Fruit fly (Drosophila melanogaster) whole organism, prepupa: ENCODE results near the gene Sbf.
A peak's percentile ranks its signal among the peaks of the same experiment; 100 is the strongest.

Experiments
- CG10631 ChIP-seq: fragments of 200-800 bp; sonication (Bioruptor generic); optimal IDR thresholded peaks from 2 replicates; lab custom pipeline; 2016; ENCODE audit warnings: missing biosample characterization, missing genetic modification characterization
- CG10669 ChIP-seq: fragments of 200-800 bp; sonication (Bioruptor generic); optimal IDR thresholded peaks from 3 replicates; lab custom pipeline; 2018; ENCODE audit warnings: missing biosample characterization, mild to moderate bottlenecking, missing genetic modification characterization, moderate library complexity
- CG11762 ChIP-seq: fragments of 200-800 bp; sonication (Bioruptor generic); optimal IDR thresholded peaks from 3 replicates; lab custom pipeline; 2016; ENCODE audit warnings: missing biosample characterization, missing genetic modification characterization; ENCODE audit not compliant: insufficient read depth
- CG11902 ChIP-seq: fragments of 200-800 bp; sonication (Bioruptor generic); optimal IDR thresholded peaks from 3 replicates; lab custom pipeline; 2016; ENCODE audit warnings: missing biosample characterization, missing genetic modification characterization
- CG15336 ChIP-seq: fragments of 200-800 bp; sonication (Bioruptor generic); IDR thresholded peaks from 2 replicates; pipeline ENCODE4 v1.3.6; 2022; ENCODE audit warnings: missing biosample characterization, missing genetic modification characterization
- CG1621 ChIP-seq: fragments of 200-800 bp; sonication (Bioruptor generic); optimal IDR thresholded peaks from 3 replicates; lab custom pipeline; 2018; ENCODE audit warnings: missing biosample characterization, mild to moderate bottlenecking, missing genetic modification characterization
- CG16779 ChIP-seq: fragments of 200-800 bp; sonication (Bioruptor generic); optimal IDR thresholded peaks from 3 replicates; lab custom pipeline; 2017; ENCODE audit warnings: missing biosample characterization, mild to moderate bottlenecking, missing genetic modification characterization
- CG3032 ChIP-seq: fragments of 200-800 bp; optimal IDR thresholded peaks from 2 replicates; lab custom pipeline; 2019; ENCODE audit warnings: missing biosample characterization, mild to moderate bottlenecking, missing genetic modification characterization, moderate library complexity
- CG31627 ChIP-seq: fragments of 200-800 bp; sonication (Bioruptor generic); optimal IDR thresholded peaks from 3 replicates; lab custom pipeline; 2016; ENCODE audit warnings: missing biosample characterization, missing genetic modification characterization
- CG32006 ChIP-seq: fragments of 200-800 bp; sonication (Bioruptor generic); optimal IDR thresholded peaks from 3 replicates; lab custom pipeline; 2017; ENCODE audit warnings: missing biosample characterization, mild to moderate bottlenecking, missing genetic modification characterization
- CG34406 ChIP-seq: fragments of 200-800 bp; sonication (Bioruptor generic); optimal IDR thresholded peaks from 3 replicates; lab custom pipeline; 2016; ENCODE audit warnings: missing biosample characterization, missing genetic modification characterization
- CG3919 ChIP-seq: fragments of 200-800 bp; sonication (Bioruptor generic); optimal IDR thresholded peaks from 3 replicates; lab custom pipeline; 2016; ENCODE audit warnings: missing biosample characterization, missing genetic modification characterization
- CG4318 ChIP-seq: fragments of 200-800 bp; sonication (Bioruptor generic); optimal IDR thresholded peaks from 3 replicates; lab custom pipeline; 2017; ENCODE audit warnings: missing biosample characterization, mild to moderate bottlenecking, missing genetic modification characterization
- CG6163 ChIP-seq: fragments of 200-800 bp; sonication (Bioruptor generic); IDR thresholded peaks from 3 replicates; pipeline ENCODE4 v1.3.6; 2022; ENCODE audit warnings: missing biosample characterization, missing genetic modification characterization
- CG6276 ChIP-seq: fragments of 200-800 bp; sonication (Bioruptor generic); optimal IDR thresholded peaks from 2 replicates; lab custom pipeline; 2017; ENCODE audit warnings: missing biosample characterization, mild to moderate bottlenecking, missing genetic modification characterization
- CG6808 ChIP-seq: fragments of 200-800 bp; sonication (Bioruptor generic); optimal IDR thresholded peaks from 3 replicates; lab custom pipeline; 2017; ENCODE audit warnings: missing biosample characterization, missing genetic modification characterization, mild to moderate bottlenecking, moderate library complexity, missing genetic modification reagents
- CG8119 ChIP-seq: fragments of 200-800 bp; sonication (Bioruptor generic); IDR thresholded peaks from 3 replicates; pipeline ENCODE4 v1.3.6; 2022; ENCODE audit warnings: missing biosample characterization, missing genetic modification characterization
- CG8319 ChIP-seq: fragments of 200-800 bp; sonication (Bioruptor generic); optimal IDR thresholded peaks from 3 replicates; lab custom pipeline; 2016; ENCODE audit warnings: missing biosample characterization, missing genetic modification characterization
- CG8632 ChIP-seq: fragments of 200-800 bp; sonication (Bioruptor generic); optimal IDR thresholded peaks from 3 replicates; lab custom pipeline; 2016; ENCODE audit warnings: missing biosample characterization, missing genetic modification characterization
- Eip75B ChIP-seq: fragments of 200-800 bp; sonication (Bioruptor generic); optimal IDR thresholded peaks from 3 replicates; lab custom pipeline; 2016; ENCODE audit warnings: missing biosample characterization, missing genetic modification characterization
- Eip78C ChIP-seq: fragments of 200-800 bp; sonication (Bioruptor generic); peaks from one replicate; lab custom pipeline; 2016; ENCODE audit warnings: missing biosample characterization, missing genetic modification characterization
- Ets21C ChIP-seq: fragments of 200-800 bp; sonication (Bioruptor generic); optimal IDR thresholded peaks from 3 replicates; lab custom pipeline; 2016; ENCODE audit warnings: missing biosample characterization, missing genetic modification characterization
- Ets96B ChIP-seq: fragments of 200-800 bp; optimal IDR thresholded peaks from 2 replicates; lab custom pipeline; 2019; ENCODE audit warnings: missing biosample characterization, mild to moderate bottlenecking, missing genetic modification characterization, moderate library complexity
- Gug ChIP-seq: fragments of 200-800 bp; sonication (Bioruptor generic); IDR thresholded peaks from 2 replicates; pipeline ENCODE4 v1.3.6; 2022; ENCODE audit warnings: missing biosample characterization, missing genetic modification characterization
- Hr39 ChIP-seq: fragments of 200-800 bp; sonication (Bioruptor generic); optimal IDR thresholded peaks from 2 replicates; lab custom pipeline; 2016; ENCODE audit warnings: missing biosample characterization, missing genetic modification characterization
- Lpt ChIP-seq: fragments of 200-800 bp; sonication (Bioruptor generic); optimal IDR thresholded peaks from 3 replicates; lab custom pipeline; 2016; ENCODE audit warnings: missing biosample characterization, missing genetic modification characterization
- Met ChIP-seq: fragments of 200-800 bp; sonication (Bioruptor generic); optimal IDR thresholded peaks from 3 replicates; lab custom pipeline; 2016; ENCODE audit warnings: missing biosample characterization, missing genetic modification characterization
- OdsH ChIP-seq: fragments of 200-800 bp; sonication (Bioruptor generic); optimal IDR thresholded peaks from 3 replicates; lab custom pipeline; 2016; ENCODE audit warnings: missing biosample characterization, missing genetic modification characterization
- Smox ChIP-seq: fragments of 200-800 bp; sonication (Bioruptor generic); optimal IDR thresholded peaks from 3 replicates; lab custom pipeline; 2016; ENCODE audit warnings: missing biosample characterization, missing genetic modification characterization
- Sox102F ChIP-seq: fragments of 200-800 bp; sonication (Bioruptor generic); optimal IDR thresholded peaks from 2 replicates; lab custom pipeline; 2016; ENCODE audit warnings: missing biosample characterization, mild to moderate bottlenecking, missing genetic modification characterization
- Sox14 ChIP-seq: fragments of 200-800 bp; sonication (Bioruptor generic); optimal IDR thresholded peaks from 3 replicates; lab custom pipeline; 2016; ENCODE audit warnings: missing biosample characterization, missing genetic modification characterization
- Sox15 ChIP-seq: fragments of 200-800 bp; sonication (Bioruptor generic); optimal IDR thresholded peaks from 3 replicates; lab custom pipeline; 2016; ENCODE audit warnings: missing biosample characterization, missing genetic modification characterization
- achi ChIP-seq: fragments of 200-800 bp; sonication (Bioruptor generic); optimal IDR thresholded peaks from 3 replicates; lab custom pipeline; 2016; ENCODE audit warnings: missing biosample characterization, missing genetic modification characterization
- acj6 ChIP-seq: fragments of 200-800 bp; sonication (Bioruptor generic); optimal IDR thresholded peaks from 3 replicates; lab custom pipeline; 2016; ENCODE audit warnings: missing biosample characterization, missing genetic modification characterization
- cyc ChIP-seq: fragments of 200-800 bp; sonication (Bioruptor generic); optimal IDR thresholded peaks from 3 replicates; lab custom pipeline; 2016; ENCODE audit warnings: missing biosample characterization, missing genetic modification characterization
- dac ChIP-seq: fragments of 200-800 bp; sonication (Bioruptor generic); optimal IDR thresholded peaks from 2 replicates; lab custom pipeline; 2017; ENCODE audit warnings: missing biosample characterization, mild to moderate bottlenecking, missing genetic modification characterization
- dsx ChIP-seq: fragments of 200-800 bp; optimal IDR thresholded peaks from 3 replicates; lab custom pipeline; 2019; ENCODE audit warnings: missing biosample characterization, mild to moderate bottlenecking, missing genetic modification characterization, moderate library complexity; ENCODE audit not compliant: poor library complexity, severe bottlenecking
- eg ChIP-seq: fragments of 200-800 bp; sonication (Bioruptor generic); IDR thresholded peaks from 3 replicates; pipeline ENCODE4 v1.3.6; 2022; ENCODE audit warnings: missing biosample characterization, missing genetic modification characterization
- esn ChIP-seq: fragments of 200-800 bp; sonication (Bioruptor generic); optimal IDR thresholded peaks from 2 replicates; lab custom pipeline; 2016; ENCODE audit warnings: missing biosample characterization, mild to moderate bottlenecking, missing genetic modification characterization, moderate library complexity
- fkh ChIP-seq: fragments of 200-800 bp; sonication (Bioruptor generic); optimal IDR thresholded peaks from 3 replicates; lab custom pipeline; 2017; ENCODE audit warnings: missing biosample characterization, mild to moderate bottlenecking, missing genetic modification characterization, moderate library complexity
- lz ChIP-seq: fragments of 200-800 bp; sonication (Bioruptor generic); optimal IDR thresholded peaks from 3 replicates; lab custom pipeline; 2016; ENCODE audit warnings: missing biosample characterization, missing genetic modification characterization
- pdm3 ChIP-seq: fragments of 200-800 bp; sonication (Bioruptor generic); optimal IDR thresholded peaks from 3 replicates; lab custom pipeline; 2016; ENCODE audit warnings: missing biosample characterization, missing genetic modification characterization
- salr ChIP-seq, 2 experiments: fragments of 200-800 bp; sonication (Bioruptor generic); optimal IDR thresholded peaks; 3 replicates each; lab custom pipeline; 2016 to 2018; ENCODE audit warnings: missing biosample characterization in 2 of 2, missing genetic modification characterization in 2 of 2, mild to moderate bottlenecking in 1 of 2
- spab ChIP-seq: fragments of 200-800 bp; sonication (Bioruptor generic); optimal IDR thresholded peaks from 2 replicates; lab custom pipeline; 2017; ENCODE audit warnings: missing biosample characterization, mild to moderate bottlenecking, missing genetic modification characterization, missing genetic modification reagents
- svp ChIP-seq: fragments of 200-800 bp; sonication (Bioruptor generic); peaks from one replicate; lab custom pipeline; 2016; ENCODE audit warnings: missing biosample characterization, missing genetic modification characterization
- topi ChIP-seq: fragments of 200-800 bp; sonication (Bioruptor generic); optimal IDR thresholded peaks from 3 replicates; lab custom pipeline; 2016; ENCODE audit warnings: missing biosample characterization, missing genetic modification characterization
- vri ChIP-seq: fragments of 200-800 bp; sonication (Bioruptor generic); optimal IDR thresholded peaks from 3 replicates; lab custom pipeline; 2016; ENCODE audit warnings: missing biosample characterization, mild to moderate bottlenecking, missing genetic modification characterization

Sbf gene

dm6 chr3R:11759185-11759731, 37.5 kb downstream of the Sbf start:
- TF ChIP-seq Met (no peak), Ets96B (tag; lab: Kevin White, UChicago) (peak; percentile 13), fkh (peak; percentile 53), CG34406 (GFP tag; lab: Kevin White, UChicago) (no peak), vri (GFP tag; lab: Kevin White, UChicago) (no peak), acj6 (GFP tag; lab: Kevin White, UChicago) (no peak), CG8319 (GFP tag; lab: Kevin White, UChicago) (no peak), CG32006 (GFP tag; lab: Kevin White, UChicago) (no peak), svp (GFP tag; lab: Kevin White, UChicago) (no peak), CG10669 (no peak), Eip78C (peak; percentile 18), CG31627 (GFP tag; lab: Kevin White, UChicago) (no peak), pdm3 (GFP tag; lab: Kevin White, UChicago) (no peak), dsx (GFP tag; lab: Kevin White, UChicago) (peak; percentile 75)

- TF ChIP-seq Sox102F: peak; percentile 43
- peak; percentile 87 for TF ChIP-seq svp (GFP tag; lab: Kevin White, UChicago)
- peak; percentile 48 for TF ChIP-seq CG31627 (GFP tag; lab: Kevin White, UChicago)
- TF ChIP-seq fkh: no peak
- TF ChIP-seq Sox15: peak; percentile 28
- TF ChIP-seq Ets21C (GFP tag; lab: Kevin White, UChicago): peak; percentile 9
- TF ChIP-seq spab: no peak
- TF ChIP-seq Met: peak; percentile 71
- peak; percentile 89 for TF ChIP-seq Eip78C
- TF ChIP-seq Lpt (GFP tag; lab: Kevin White, UChicago): no peak
- peak; percentile 60 for TF ChIP-seq Smox (GFP tag; lab: Kevin White, UChicago)
- TF ChIP-seq CG1621 (tag; lab: Kevin White, UChicago): no peak
- TF ChIP-seq Sox14 (GFP tag; lab: Kevin White, UChicago): no peak
- TF ChIP-seq OdsH (GFP tag; lab: Kevin White, UChicago): peak; percentile 6
- peak; percentile 56 for TF ChIP-seq Eip75B
- peak; percentile 74 for TF ChIP-seq esn (GFP tag; lab: Kevin White, UChicago)
- TF ChIP-seq CG3919 (GFP tag; lab: Kevin White, UChicago): peak; percentile 16
- TF ChIP-seq cyc (GFP tag; lab: Kevin White, UChicago): peak; percentile 28
- no peak for TF ChIP-seq CG11902 (GFP tag; lab: Kevin White, UChicago)
- peak; percentile 54 for TF ChIP-seq CG6808 (GFP tag; lab: Kevin White, UChicago)
- TF ChIP-seq eg (GFP tag; lab: Robert Waterston, UW): no peak
- TF ChIP-seq CG3032 (tag; lab: Kevin White, UChicago): no peak
- TF ChIP-seq CG6276 (GFP tag; lab: Kevin White, UChicago): peak; percentile 53
- TF ChIP-seq topi: peak; percentile 50
- no peak for TF ChIP-seq Gug (GFP tag; lab: Robert Waterston, UW)
- TF ChIP-seq CG16779 (tag; lab: Kevin White, UChicago): no peak
- no peak for TF ChIP-seq CG11762 (GFP tag; lab: Kevin White, UChicago)
- no peak for TF ChIP-seq CG8119 (GFP tag; lab: Robert Waterston, UW)
- peak; percentile 52 for TF ChIP-seq acj6 (GFP tag; lab: Kevin White, UChicago)
- no peak for TF ChIP-seq CG4318 (GFP tag; lab: Kevin White, UChicago)
- TF ChIP-seq CG15336 (GFP tag; lab: Robert Waterston, UW): no peak
- peak; percentile 18 for TF ChIP-seq vri (GFP tag; lab: Kevin White, UChicago)
- TF ChIP-seq dac (GFP tag; lab: Kevin White, UChicago): no peak
- peak; percentile 58 for TF ChIP-seq CG32006 (GFP tag; lab: Kevin White, UChicago)
- TF ChIP-seq CG8319 (GFP tag; lab: Kevin White, UChicago): no peak
- peak; percentile 11 for TF ChIP-seq achi (GFP tag; lab: Kevin White, UChicago)
- peak; percentile 9 for TF ChIP-seq CG8632 (GFP tag; lab: Kevin White, UChicago)
- TF ChIP-seq CG6163 (GFP tag; lab: Robert Waterston, UW): no peak
- TF ChIP-seq Hr39: peak; percentile 49
- peak; percentile 55 for TF ChIP-seq lz (GFP tag; lab: Kevin White, UChicago)
- peak; percentile 24 for TF ChIP-seq CG10631 (GFP tag; lab: Kevin White, UChicago)
- TF ChIP-seq CG10669: no peak
- peak in 1 of 2 experiments; percentile 31 for TF ChIP-seq salr (GFP tag; optimal IDR thresholded peaks at IDR 0.05; lab: Kevin White, UChicago)
These were observed 38.1 kb downstream of the Sbf start for dm6 chr3R:11758507-11759184.
